Worm (Caenorhabditis elegans) whole organism, L3 larva: Measurements from ENCODE around the gene ttbk-5.

Experiments
- R02D3.7 ChIP-seq: fragments of 150-350 bp; optimal IDR thresholded peaks from 2 replicates; lab custom pipeline; 2014; ENCODE audit warnings: missing biosample characterization, missing genetic modification characterization
- ZK546.5 ChIP-seq: sonication (generic microtip); optimal IDR thresholded peaks from 2 replicates; lab custom pipeline; 2017; ENCODE audit warnings: missing biosample characterization, missing genetic modification characterization
- ama-1 ChIP-seq: fragments of 150-350 bp; optimal IDR thresholded peaks from 2 replicates; lab custom pipeline; 2018
- ceh-16 ChIP-seq: sonication (generic microtip); optimal IDR thresholded peaks from 2 replicates; lab custom pipeline; 2017; ENCODE audit warnings: missing biosample characterization, missing genetic modification characterization
- ceh-82 ChIP-seq: fragments of 150-350 bp; optimal IDR thresholded peaks from 2 replicates; lab custom pipeline; 2014; ENCODE audit warnings: missing biosample characterization, missing genetic modification characterization
- ceh-9 ChIP-seq: sonication (generic microtip); optimal IDR thresholded peaks from 2 replicates; lab custom pipeline; 2018; ENCODE audit warnings: missing biosample characterization, missing genetic modification characterization
- daf-12 ChIP-seq: fragments of 150-350 bp; optimal IDR thresholded peaks from 2 replicates; lab custom pipeline; 2014; ENCODE audit warnings: missing biosample characterization, missing genetic modification reagents, missing genetic modification characterization
- egl-5 ChIP-seq: fragments of 150-350 bp; optimal IDR thresholded peaks from 2 replicates; lab custom pipeline; 2017; ENCODE audit warnings: missing biosample characterization, missing genetic modification reagents, missing genetic modification characterization, inconsistent platforms
- elt-2 ChIP-seq: sonication (generic microtip); optimal IDR thresholded peaks from 2 replicates; lab custom pipeline; 2016; ENCODE audit warnings: missing genetic modification reagents, mild to moderate bottlenecking, missing genetic modification characterization, missing compliant biosample characterization
- elt-3 ChIP-seq, 3 experiments: fragments of 150-350 bp in 1 of 3; sonication (generic microtip) in 2 of 3; optimal IDR thresholded peaks; 2 replicates in 2 of 3; 4 replicates in 1 of 3; lab custom pipeline; 2014 to 2017; ENCODE audit warnings: missing biosample characterization in 3 of 3, missing genetic modification characterization in 3 of 3
- hmg-11 ChIP-seq: sonication (generic microtip); optimal IDR thresholded peaks from 2 replicates; lab custom pipeline; 2016; ENCODE audit warnings: missing genetic modification characterization, missing compliant biosample characterization
- jun-1 ChIP-seq: fragments of 150-350 bp; optimal IDR thresholded peaks from 2 replicates; lab custom pipeline; 2014; ENCODE audit warnings: missing biosample characterization, missing genetic modification reagents, missing genetic modification characterization
- lin-15B ChIP-seq: fragments of 150-350 bp; optimal IDR thresholded peaks from 2 replicates; lab custom pipeline; 2014; ENCODE audit warnings: missing biosample characterization, missing genetic modification characterization
- lin-39 ChIP-seq: fragments of 150-350 bp; optimal IDR thresholded peaks from 2 replicates; lab custom pipeline; 2018; ENCODE audit warnings: missing biosample characterization, missing genetic modification reagents, missing genetic modification characterization
- mdl-1 ChIP-seq: fragments of 150-350 bp; optimal IDR thresholded peaks from 2 replicates; lab custom pipeline; 2014; ENCODE audit warnings: missing biosample characterization, missing genetic modification characterization
- mml-1 ChIP-seq: fragments of 150-350 bp; sonication (generic microtip); optimal IDR thresholded peaks from 3 replicates; lab custom pipeline; 2014; ENCODE audit warnings: missing biosample characterization, missing genetic modification characterization
- nfya-1 ChIP-seq: sonication (generic microtip); optimal IDR thresholded peaks from 2 replicates; lab custom pipeline; 2017; ENCODE audit warnings: missing genetic modification characterization, mild to moderate bottlenecking, missing compliant biosample characterization, antibody characterized with exemption, moderate library complexity; ENCODE audit not compliant: insufficient read depth
- nhr-11 ChIP-seq: fragments of 150-350 bp; optimal IDR thresholded peaks from 2 replicates; lab custom pipeline; 2014; ENCODE audit warnings: missing biosample characterization, missing genetic modification characterization
- nhr-12 ChIP-seq: fragments of 150-350 bp; optimal IDR thresholded peaks from 2 replicates; lab custom pipeline; 2014; ENCODE audit warnings: missing biosample characterization, missing genetic modification characterization
- nhr-23 ChIP-seq: fragments of 150-350 bp; optimal IDR thresholded peaks from 2 replicates; lab custom pipeline; 2014; ENCODE audit warnings: missing biosample characterization, missing genetic modification reagents, missing genetic modification characterization
- nhr-237 ChIP-seq: fragments of 150-350 bp; optimal IDR thresholded peaks from 2 replicates; lab custom pipeline; 2014; ENCODE audit warnings: missing biosample characterization, missing genetic modification characterization
- nhr-25 ChIP-seq: sonication (generic microtip); optimal IDR thresholded peaks from 2 replicates; lab custom pipeline; 2017; ENCODE audit warnings: missing biosample characterization, missing genetic modification characterization
- nhr-28 ChIP-seq: fragments of 150-350 bp; optimal IDR thresholded peaks from 2 replicates; lab custom pipeline; 2014; ENCODE audit warnings: missing biosample characterization, missing genetic modification characterization
- nhr-43 ChIP-seq: sonication (generic microtip); optimal IDR thresholded peaks from 2 replicates; lab custom pipeline; 2016; ENCODE audit warnings: mild to moderate bottlenecking, missing genetic modification characterization, missing compliant biosample characterization; ENCODE audit not compliant: poor library complexity, severe bottlenecking
- nhr-76 ChIP-seq: fragments of 150-350 bp; sonication (generic microtip); optimal IDR thresholded peaks from 5 replicates; lab custom pipeline; 2014; ENCODE audit warnings: missing biosample characterization, missing genetic modification characterization
- nhr-77 ChIP-seq: fragments of 150-350 bp; optimal IDR thresholded peaks from 2 replicates; lab custom pipeline; 2014; ENCODE audit warnings: missing biosample characterization, missing genetic modification characterization
- pha-4 ChIP-seq: fragments of 150-350 bp; optimal IDR thresholded peaks from 2 replicates; lab custom pipeline; 2014; ENCODE audit warnings: missing biosample characterization, missing genetic modification reagents, missing genetic modification characterization
- pqm-1 ChIP-seq: fragments of 150-350 bp; optimal IDR thresholded peaks from 2 replicates; lab custom pipeline; 2017; ENCODE audit warnings: missing biosample characterization, missing genetic modification characterization, inconsistent platforms
- sea-2 ChIP-seq: fragments of 150-350 bp; sonication (generic microtip); optimal IDR thresholded peaks from 4 replicates; lab custom pipeline; 2014; ENCODE audit warnings: missing biosample characterization, missing genetic modification reagents, missing genetic modification characterization
- skn-1 ChIP-seq: fragments of 150-350 bp; optimal IDR thresholded peaks from 2 replicates; lab custom pipeline; 2014; ENCODE audit warnings: missing biosample characterization, missing genetic modification characterization
- snpc-4 ChIP-seq: fragments of 150-350 bp; optimal IDR thresholded peaks from 2 replicates; lab custom pipeline; 2014; ENCODE audit warnings: missing biosample characterization, missing genetic modification characterization
- unc-62 ChIP-seq: fragments of 150-350 bp; sonication (generic microtip); optimal IDR thresholded peaks from 4 replicates; lab custom pipeline; 2014; ENCODE audit warnings: missing biosample characterization, missing genetic modification reagents, missing genetic modification characterization
- zag-1 ChIP-seq: fragments of 150-350 bp; optimal IDR thresholded peaks from 2 replicates; lab custom pipeline; 2014; ENCODE audit warnings: missing biosample characterization, missing genetic modification characterization
- ztf-4 ChIP-seq: fragments of 150-350 bp; optimal IDR thresholded peaks from 2 replicates; lab custom pipeline; 2014; ENCODE audit warnings: missing biosample characterization, missing genetic modification characterization

ttbk-5 gene

DNA sequence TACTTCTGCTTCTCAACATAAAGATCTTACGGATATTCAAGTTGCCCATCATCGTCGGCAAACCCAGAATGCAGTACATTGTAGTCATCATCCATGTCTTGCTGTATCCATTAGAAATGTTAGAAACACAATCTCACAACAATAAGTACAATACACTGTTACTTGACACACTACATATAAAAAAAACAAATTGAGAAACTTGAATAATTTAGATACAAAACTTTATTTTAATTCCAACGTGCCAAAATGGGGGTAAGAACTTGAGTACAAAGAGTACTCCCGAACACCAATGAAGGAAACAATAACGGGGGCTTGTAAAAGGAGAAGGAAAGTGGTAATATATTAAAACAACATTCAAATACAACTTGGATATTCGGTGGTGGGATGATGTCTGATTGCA lies 36.1 kb downstream of the ttbk-5 start, which contains the start of gene ctf-18:
ctf-18 (minus strand) TSS at position 101 of the 400 bp plus-strand sequence.
- no peak for TF ChIP-seq mml-1 (tag; lab: Kevin White, UChicago)
- no peak for TF ChIP-seq hmg-11 (tag; lab: Kevin White, UChicago)
- no peak for TF ChIP-seq nhr-77 (tag; lab: Kevin White, UChicago)
- no peak for TF ChIP-seq ZK546.5 (tag; lab: Kevin White, UChicago)
- TF ChIP-seq nhr-12 (tag; lab: Kevin White, UChicago), result no peak
- TF ChIP-seq elt-3 (tag; optimal IDR thresholded peaks at IDR 0.05; lab: Kevin White, UChicago), result no peak
- TF ChIP-seq lin-15B (tag; lab: Kevin White, UChicago), result no peak
- TF ChIP-seq ceh-16 (tag; lab: Kevin White, UChicago), result no peak
- no peak for TF ChIP-seq nhr-23 (tag; lab: Kevin White, UChicago)

DNA sequence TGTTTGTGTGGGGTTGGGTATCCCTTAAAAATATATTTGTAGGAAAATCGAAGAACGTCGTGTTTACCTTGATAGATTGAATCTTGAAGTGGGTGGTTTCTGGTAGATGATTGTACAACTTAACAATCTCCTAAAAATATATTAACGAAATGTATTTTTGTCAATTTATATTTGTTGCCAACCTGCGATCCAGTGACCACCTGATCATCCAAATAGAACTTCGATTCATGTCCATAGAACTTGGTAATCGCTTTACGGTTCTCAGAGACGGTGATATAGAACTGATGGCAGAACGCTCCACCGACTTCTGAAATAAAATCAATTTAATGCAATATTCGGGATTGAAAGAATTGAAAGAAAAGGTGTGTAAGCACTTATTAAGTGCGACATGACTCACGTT lies 38.0 kb downstream of the ttbk-5 start:
- no peak for TF ChIP-seq sea-2
- no peak for TF ChIP-seq ceh-9 (tag; lab: Kevin White, UChicago)
- no peak for TF ChIP-seq zag-1 (tag; lab: Kevin White, UChicago)

DNA sequence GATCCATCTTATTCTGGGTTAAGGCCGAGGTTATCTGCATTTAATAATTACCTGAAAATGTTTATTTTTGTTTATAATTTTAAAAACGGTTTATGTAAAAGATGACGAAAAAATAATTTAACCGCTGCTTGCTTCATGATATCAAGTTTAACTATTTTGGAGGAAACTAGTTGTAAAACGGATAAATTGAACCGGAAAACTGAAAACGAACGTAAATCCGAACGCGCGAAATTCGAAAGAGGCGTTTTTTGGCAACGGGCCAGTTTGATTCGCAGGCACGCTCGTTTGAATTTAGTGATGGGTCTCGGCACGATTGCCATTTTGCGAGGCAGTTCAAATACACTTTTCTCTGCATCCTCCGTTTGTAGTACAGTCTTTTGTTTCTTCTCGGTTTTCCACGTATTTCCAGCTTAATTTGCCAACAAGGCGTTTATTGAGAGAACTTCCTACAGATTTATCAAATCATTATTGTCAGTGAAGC lies 38.5 kb downstream of the ttbk-5 start, which contains the start of the genes gtbp-1 and K08F4.3:
gtbp-1 (minus strand) TSS at position 51 of the 481 bp plus-strand sequence.
K08F4.3 (plus strand) TSS at position 352 of the 481 bp plus-strand sequence.
- TF ChIP-seq nhr-76 (no peak), nhr-237 (tag; lab: Kevin White, UChicago) (no peak), pha-4 (tag; lab: Kevin White, UChicago) (peak; percentile 88), ceh-82 (tag; lab: Kevin White, UChicago) (peak; percentile 20), pqm-1 (peak; percentile 28), elt-3 (tag; optimal IDR thresholded peaks at IDR 0.05; lab: Kevin White, UChicago) (peak in 1 of 3 experiments; percentile 12), nhr-28 (no peak), mdl-1 (tag; lab: Kevin White, UChicago) (no peak), nfya-1 (tag; lab: Kevin White, UChicago) (peak; percentile 90), sea-2 (no peak), egl-5 (tag; lab: Kevin White, UChicago) (peak; percentile 94), ztf-4 (no peak), nhr-43 (peak; percentile 28), nhr-25 (tag; lab: Kevin White, UChicago) (peak; percentile 81), zag-1 (tag; lab: Kevin White, UChicago) (no peak), lin-39 (tag; lab: Kevin White, UChicago) (peak; percentile 77), R02D3.7 (tag; lab: Kevin White, UChicago) (peak; percentile 20), ZK546.5 (tag; lab: Kevin White, UChicago) (peak; percentile 51), lin-15B (tag; lab: Kevin White, UChicago) (peak; percentile 94), elt-2 (tag; lab: Kevin White, UChicago) (peak; percentile 46), skn-1 (tag; lab: Kevin White, UChicago) (no peak), snpc-4 (tag; lab: Kevin White, UChicago) (peak; percentile 42), ama-1 (lab: Kevin White, UChicago) (peak; percentile 23)

- TF ChIP-seq elt-3 (tag; optimal IDR thresholded peaks at IDR 0.05; lab: Kevin White, UChicago) (no peak), jun-1 (tag; lab: Kevin White, UChicago) (no peak), elt-2 (tag; lab: Kevin White, UChicago) (no peak), nhr-76 (no peak), ztf-4 (no peak), daf-12 (tag; lab: Kevin White, UChicago) (no peak), nhr-11 (tag; lab: Kevin White, UChicago) (no peak), unc-62 (GFP tag; lab: Kevin White, UChicago) (no peak), skn-1 (tag; lab: Kevin White, UChicago) (no peak)
Observed at ce11 chrIV:10129957-10130356, 39.5 kb downstream of the ttbk-5 start, which contains the start of gene glt-3. glt-3 (plus strand) TSS chrIV:10130257.

- no peak for TF ChIP-seq nhr-237 (tag; lab: Kevin White, UChicago)
- TF ChIP-seq nhr-12 (tag; lab: Kevin White, UChicago), result no peak
- TF ChIP-seq, all 47 proteins: peak for 0
Observed at ce11 chrIV:10135817-10136216, 45.4 kb downstream of the ttbk-5 start, which contains the start of gene K08F4.5. K08F4.5 (minus strand) TSS chrIV:10135917.
